Fruit fly (Drosophila melanogaster) whole organism, embryonic: ENCODE results near the gene Psa.

ENCODE experiments used
- CG10321 ChIP-seq: fragments of 200-800 bp; sonication (Bioruptor generic); IDR thresholded peaks from 2 replicates; pipeline ENCODE4 v1.3.6; 2022; ENCODE audit warnings: missing biosample characterization, missing genetic modification characterization
- CG12104 ChIP-seq: fragments of 200-800 bp; sonication (Bioruptor generic); optimal IDR thresholded peaks from 3 replicates; lab custom pipeline; 2016; ENCODE audit warnings: missing biosample characterization, missing genetic modification characterization
- CG12236 ChIP-seq: fragments of 200-800 bp; sonication (Bioruptor generic); optimal IDR thresholded peaks from 2 replicates; lab custom pipeline; 2016; ENCODE audit warnings: missing biosample characterization, missing genetic modification characterization
- CG12391 ChIP-seq: fragments of 200-800 bp; sonication (Bioruptor generic); optimal IDR thresholded peaks from 3 replicates; lab custom pipeline; 2018; ENCODE audit warnings: missing biosample characterization, mild to moderate bottlenecking, missing genetic modification characterization, moderate library complexity
- CG13894 ChIP-seq: fragments of 200-800 bp; sonication (Bioruptor generic); optimal IDR thresholded peaks from 3 replicates; lab custom pipeline; 2018; ENCODE audit warnings: missing biosample characterization, mild to moderate bottlenecking, missing genetic modification characterization, moderate library complexity
- CG1529 ChIP-seq: fragments of 200-800 bp; sonication (Bioruptor generic); optimal IDR thresholded peaks from 3 replicates; lab custom pipeline; 2018; ENCODE audit warnings: missing biosample characterization, missing genetic modification characterization
- CG15514 ChIP-seq: fragments of 200-800 bp; sonication (Bioruptor generic); optimal IDR thresholded peaks from 3 replicates; lab custom pipeline; 2017; ENCODE audit warnings: missing biosample characterization, missing genetic modification characterization, mild to moderate bottlenecking, moderate library complexity, missing genetic modification reagents
- CG17359 ChIP-seq: fragments of 200-800 bp; sonication (Bioruptor generic); optimal IDR thresholded peaks from 3 replicates; lab custom pipeline; 2018; ENCODE audit warnings: missing biosample characterization, mild to moderate bottlenecking, missing genetic modification characterization, moderate library complexity
- CG17361 ChIP-seq: fragments of 200-800 bp; sonication (Bioruptor generic); IDR thresholded peaks from 3 replicates; pipeline ENCODE4 v1.3.6; 2022; ENCODE audit warnings: missing biosample characterization, missing genetic modification characterization
- CG18476 ChIP-seq: fragments of 200-800 bp; sonication (Bioruptor generic); optimal IDR thresholded peaks from 2 replicates; lab custom pipeline; 2016; ENCODE audit warnings: missing biosample characterization, mild to moderate bottlenecking, missing genetic modification characterization
- CG3065 ChIP-seq: fragments of 200-800 bp; sonication (Bioruptor generic); optimal IDR thresholded peaks from 2 replicates; lab custom pipeline; 2016; ENCODE audit warnings: missing biosample characterization, missing genetic modification characterization
- CG3281 ChIP-seq: fragments of 200-800 bp; sonication (Bioruptor generic); optimal IDR thresholded peaks from 3 replicates; lab custom pipeline; 2017; ENCODE audit warnings: missing biosample characterization, mild to moderate bottlenecking, missing genetic modification characterization
- CG34422 ChIP-seq: fragments of 200-800 bp; sonication (Bioruptor generic); IDR thresholded peaks from 3 replicates; pipeline ENCODE4 v1.3.6; 2022; ENCODE audit warnings: missing biosample characterization, missing genetic modification characterization
- CG6654 ChIP-seq: fragments of 200-800 bp; sonication (Bioruptor generic); optimal IDR thresholded peaks from 2 replicates; lab custom pipeline; 2017; ENCODE audit warnings: missing biosample characterization, mild to moderate bottlenecking, missing genetic modification characterization
- CG7963 ChIP-seq: fragments of 200-800 bp; sonication (Bioruptor generic); IDR thresholded peaks from 3 replicates; pipeline ENCODE4 v1.3.6; 2022; ENCODE audit warnings: missing biosample characterization, missing genetic modification characterization; ENCODE audit not compliant: partially characterized antibody
- CG9215 ChIP-seq: fragments of 200-800 bp; sonication (Bioruptor generic); IDR thresholded peaks from 2 replicates; pipeline ENCODE4 v1.3.6; 2022; ENCODE audit warnings: missing biosample characterization, missing genetic modification characterization
- Camta ChIP-seq: fragments of 200-800 bp; sonication (Bioruptor generic); optimal IDR thresholded peaks from 2 replicates; lab custom pipeline; 2016; ENCODE audit warnings: missing biosample characterization, missing genetic modification characterization
- CkIIα-i1 ChIP-seq: fragments of 200-800 bp; sonication (Bioruptor generic); IDR thresholded peaks from 2 replicates; pipeline ENCODE4 v1.3.6; 2022; ENCODE audit warnings: missing biosample characterization, missing genetic modification characterization
- D19A ChIP-seq: fragments of 200-800 bp; optimal IDR thresholded peaks from 3 replicates; lab custom pipeline; 2019; ENCODE audit warnings: missing biosample characterization, mild to moderate bottlenecking, missing genetic modification characterization, moderate library complexity
- H2.0 ChIP-seq: fragments of 200-800 bp; sonication (Bioruptor generic); IDR thresholded peaks from 2 replicates; pipeline ENCODE4 v1.3.6; 2022; ENCODE audit warnings: missing biosample characterization, missing genetic modification characterization
- Hr39 ChIP-seq: fragments of >200 bp; optimal IDR thresholded peaks from 2 replicates; lab custom pipeline; 2017
- Hr51 ChIP-seq, 2 experiments: fragments of 200-800 bp; sonication (Bioruptor generic); optimal IDR thresholded peaks; 2 replicates in 1 of 2; 3 replicates in 1 of 2; lab custom pipeline; 2016 to 2018; ENCODE audit warnings: missing biosample characterization in 2 of 2, missing genetic modification characterization in 2 of 2, mild to moderate bottlenecking in 1 of 2, moderate library complexity in 1 of 2
- MESR4 ChIP-seq: fragments of 200-800 bp; sonication (Bioruptor generic); optimal IDR thresholded peaks from 2 replicates; lab custom pipeline; 2018; ENCODE audit warnings: missing biosample characterization, mild to moderate bottlenecking, missing genetic modification characterization, moderate library complexity
- NK7.1 ChIP-seq: fragments of 200-800 bp; sonication (Bioruptor generic); optimal IDR thresholded peaks from 3 replicates; lab custom pipeline; 2016; ENCODE audit warnings: missing biosample characterization, missing genetic modification characterization
- Nf-YA ChIP-seq: fragments of 200-800 bp; sonication (Bioruptor generic); IDR thresholded peaks from 2 replicates; pipeline ENCODE4 v1.3.6; 2022; ENCODE audit warnings: missing biosample characterization, missing genetic modification characterization
- Ravus ChIP-seq: fragments of 200-800 bp; sonication (Bioruptor generic); IDR thresholded peaks from 2 replicates; pipeline ENCODE4 v1.3.6; 2022; ENCODE audit warnings: missing biosample characterization, missing genetic modification characterization
- Stat92E ChIP-seq, 3 experiments: fragments of >200 bp in 2 of 3; fragments of 200-800 bp in 1 of 3; sonication (Bioruptor generic) in 1 of 3; optimal IDR thresholded peaks; 2 replicates each; lab custom pipeline; 2017 to 2019; ENCODE audit warnings: missing biosample characterization in 3 of 3, missing genetic modification characterization in 3 of 3, mild to moderate bottlenecking in 1 of 3, moderate library complexity in 1 of 3
- Tbp ChIP-seq: fragments of >200 bp; optimal IDR thresholded peaks from 2 replicates; lab custom pipeline; 2018; ENCODE audit warnings: missing biosample characterization, missing genetic modification characterization
- aop ChIP-seq: fragments of 200-800 bp; sonication (Bioruptor generic); IDR thresholded peaks from 2 replicates; pipeline ENCODE4 v1.3.6; 2022; ENCODE audit warnings: missing biosample characterization, missing genetic modification characterization
- btn ChIP-seq: fragments of 200-800 bp; sonication (Bioruptor generic); optimal IDR thresholded peaks from 2 replicates; lab custom pipeline; 2016; ENCODE audit warnings: missing biosample characterization, missing genetic modification characterization
- caup ChIP-seq: fragments of 200-800 bp; sonication (Bioruptor generic); optimal IDR thresholded peaks from 3 replicates; lab custom pipeline; 2017; ENCODE audit warnings: missing biosample characterization, mild to moderate bottlenecking, missing genetic modification characterization, moderate library complexity; ENCODE audit not compliant: severe bottlenecking
- cg ChIP-seq: fragments of 200-800 bp; sonication (Bioruptor generic); optimal IDR thresholded peaks from 3 replicates; lab custom pipeline; 2019; ENCODE audit warnings: missing biosample characterization, mild to moderate bottlenecking, missing genetic modification characterization, moderate library complexity
- chm ChIP-seq: fragments of 200-800 bp; sonication (Bioruptor generic); IDR thresholded peaks from 2 replicates; pipeline ENCODE4 v1.3.6; 2022; ENCODE audit warnings: missing biosample characterization, missing genetic modification characterization
- dati ChIP-seq: fragments of 200-800 bp; sonication (Bioruptor generic); IDR thresholded peaks from 2 replicates; pipeline ENCODE4 v1.3.6; 2022; ENCODE audit warnings: missing biosample characterization, missing genetic modification characterization
- dm ChIP-seq: fragments of 200-800 bp; sonication (Bioruptor generic); optimal IDR thresholded peaks from 3 replicates; lab custom pipeline; 2016; ENCODE audit warnings: missing biosample characterization, missing genetic modification characterization
- dpn ChIP-seq, 2 experiments: fragments of 200-800 bp; sonication (Bioruptor generic); optimal IDR thresholded peaks; 3 replicates each; lab custom pipeline; 2016; ENCODE audit warnings: missing biosample characterization in 2 of 2, missing genetic modification characterization in 2 of 2
- fd102C ChIP-seq: fragments of 200-800 bp; sonication (Bioruptor generic); optimal IDR thresholded peaks from 2 replicates; lab custom pipeline; 2018; ENCODE audit warnings: missing biosample characterization, mild to moderate bottlenecking, missing genetic modification characterization, moderate library complexity
- gfzf ChIP-seq: fragments of 200-800 bp; sonication (Bioruptor generic); optimal IDR thresholded peaks from 2 replicates; lab custom pipeline; 2016; ENCODE audit warnings: missing biosample characterization, mild to moderate bottlenecking, missing genetic modification characterization, moderate library complexity
- jumu ChIP-seq: fragments of 200-800 bp; sonication (Bioruptor generic); optimal IDR thresholded peaks from 3 replicates; lab custom pipeline; 2016; ENCODE audit warnings: missing biosample characterization, missing genetic modification characterization
- ken ChIP-seq: fragments of 200-800 bp; sonication (Bioruptor generic); IDR thresholded peaks from 3 replicates; pipeline ENCODE4 v1.3.6; 2022; ENCODE audit warnings: missing biosample characterization, missing genetic modification characterization
- luna ChIP-seq: fragments of 200-800 bp; sonication (Bioruptor generic); optimal IDR thresholded peaks from 2 replicates; lab custom pipeline; 2016; ENCODE audit warnings: missing biosample characterization, missing genetic modification characterization
- pho ChIP-seq: fragments of 200-800 bp; sonication (Bioruptor generic); optimal IDR thresholded peaks from 2 replicates; lab custom pipeline; 2016; ENCODE audit warnings: missing biosample characterization, missing genetic modification characterization
- sens-2 ChIP-seq: fragments of 200-800 bp; sonication (Bioruptor generic); IDR thresholded peaks from 2 replicates; pipeline ENCODE4 v1.3.6; 2022; ENCODE audit warnings: missing biosample characterization, missing genetic modification characterization
- shn ChIP-seq: fragments of 200-800 bp; sonication (Bioruptor generic); optimal IDR thresholded peaks from 3 replicates; lab custom pipeline; 2016; ENCODE audit warnings: missing biosample characterization, missing genetic modification characterization
- sima ChIP-seq: fragments of 200-800 bp; sonication (Bioruptor generic); optimal IDR thresholded peaks from 2 replicates; lab custom pipeline; 2016; ENCODE audit warnings: missing biosample characterization, missing genetic modification characterization
- slp2 ChIP-seq: fragments of 200-800 bp; sonication (Bioruptor generic); optimal IDR thresholded peaks from 2 replicates; lab custom pipeline; 2016; ENCODE audit warnings: missing biosample characterization, missing genetic modification characterization
- tgo ChIP-seq: fragments of 200-800 bp; sonication (Bioruptor generic); IDR thresholded peaks from 3 replicates; pipeline ENCODE4 v1.3.6; 2022; ENCODE audit warnings: missing biosample characterization, missing genetic modification characterization
- ttk ChIP-seq: fragments of 200-800 bp; sonication (Bioruptor generic); IDR thresholded peaks from 2 replicates; pipeline ENCODE4 v2.1.2; 2022; ENCODE audit warnings: missing biosample characterization, missing genetic modification characterization
- wek ChIP-seq: fragments of 200-800 bp; sonication (Bioruptor generic); optimal IDR thresholded peaks from 3 replicates; lab custom pipeline; 2018; ENCODE audit warnings: missing biosample characterization, mild to moderate bottlenecking, missing genetic modification characterization, moderate library complexity

Psa gene

dm6 chr3L:1568225-1569161, 65.8 kb downstream of the Psa start, which contains the start of gene CG7879 (continued):
- TF ChIP-seq CG12104 (GFP tag; lab: Kevin White, UChicago): no peak
- TF ChIP-seq sima (GFP tag; lab: Kevin White, UChicago): no peak
- TF ChIP-seq CG12236 (GFP tag; lab: Kevin White, UChicago): no peak
- TF ChIP-seq Hr51 (GFP tag; optimal IDR thresholded peaks at IDR 0.05; lab: Kevin White, UChicago): peak in 1 of 2 experiments; percentile 21
- TF ChIP-seq CkIIα-i1 (GFP tag; lab: Robert Waterston, UW): no peak
- TF ChIP-seq Tbp: no peak
- no peak for TF ChIP-seq btn (GFP tag; lab: Kevin White, UChicago)
- peak; percentile 71; the same call in 2 of the 3 replicates for TF ChIP-seq CG17361 (GFP tag; lab: Robert Waterston, UW)
- TF ChIP-seq jumu (GFP tag; lab: Kevin White, UChicago): no peak
- TF ChIP-seq Nf-YA (GFP tag; lab: Robert Waterston, UW): no peak
- no peak for TF ChIP-seq CG18476
- no peak for TF ChIP-seq sens-2 (GFP tag; lab: Robert Waterston, UW)
- TF ChIP-seq ttk: no peak
- TF ChIP-seq gfzf (GFP tag; lab: Kevin White, UChicago): peak; percentile 84
- peak; percentile 62 for TF ChIP-seq chm (GFP tag; lab: Robert Waterston, UW)
- TF ChIP-seq aop (GFP tag; lab: Robert Waterston, UW): no peak
- no peak for TF ChIP-seq CG10321 (GFP tag; lab: Robert Waterston, UW)
- TF ChIP-seq CG12391: peak; percentile 54
- peak; percentile 53; the same call in 2 of the 3 replicates for TF ChIP-seq tgo
- no peak for TF ChIP-seq CG1529
- TF ChIP-seq dati (GFP tag; lab: Robert Waterston, UW): no peak
- peak; percentile 98 for TF ChIP-seq MESR4 (GFP tag; lab: Kevin White, UChicago)
- no peak for TF ChIP-seq fd102C (GFP tag; lab: Kevin White, UChicago)
- no peak for TF ChIP-seq slp2 (GFP tag; lab: Kevin White, UChicago)
- TF ChIP-seq Hr39: no peak
- TF ChIP-seq ken (GFP tag; lab: Robert Waterston, UW): peak; percentile 33; the same call in 1 of the 3 replicates
- no peak for TF ChIP-seq NK7.1 (GFP tag; lab: Kevin White, UChicago)
- TF ChIP-seq pho (GFP tag; lab: Kevin White, UChicago): no peak
- 0 out of 2 replicates have a peak, but pooled peaks have one; percentile 13 for TF ChIP-seq H2.0
- TF ChIP-seq D19A: no peak
- TF ChIP-seq CG15514 (GFP tag; lab: Kevin White, UChicago): peak; percentile 63
- TF ChIP-seq CG17359: no peak
- TF ChIP-seq Camta: no peak
- TF ChIP-seq CG34422 (GFP tag; lab: Robert Waterston, UW): peak; percentile 10; the same call in 1 of the 3 replicates
- no peak for TF ChIP-seq Ravus (GFP tag; lab: Robert Waterston, UW)
- TF ChIP-seq wek: peak; percentile 82
- no peak for TF ChIP-seq CG13894 (tag; lab: Kevin White, UChicago)
- no peak for TF ChIP-seq cg
- TF ChIP-seq CG6654 (GFP tag; lab: Kevin White, UChicago): no peak
- peak; percentile 49; the same call in 1 of the 2 replicates for TF ChIP-seq CG9215 (GFP tag; lab: Robert Waterston, UW)
- peak in 1 of 2 experiments; percentile 11 for TF ChIP-seq dpn (GFP tag; optimal IDR thresholded peaks at IDR 0.05; lab: Kevin White, UChicago)
- TF ChIP-seq shn: no peak
- TF ChIP-seq Stat92E (GFP tag; optimal IDR thresholded peaks at IDR 0.05; lab: Kevin White, UChicago): peak in 1 of 3 experiments; percentile 37
- TF ChIP-seq luna: no peak
- TF ChIP-seq CG7963 (GFP tag; lab: Robert Waterston, UW): no peak
- TF ChIP-seq CG3281 (GFP tag; lab: Kevin White, UChicago): no peak
- TF ChIP-seq caup (GFP tag; lab: Kevin White, UChicago): peak; percentile 45
- TF ChIP-seq CG3065 (GFP tag; lab: Kevin White, UChicago): no peak
- peak; percentile 14 for TF ChIP-seq dm
